Worm (Caenorhabditis elegans): ENCODE results near the gene srz-67.

ce11 chrII:3248043-3248718 is 11.2 kb upstream of the srz-67 start, which contains the start of the genes fbxc-50 and C17F4.2:
- TF ChIP-seq ztf-29 (GFP tag; IDR thresholded peaks at IDR 0.05) = no peak
- TF ChIP-seq flt-1 (GFP tag; IDR thresholded peaks at IDR 0.05) = no peak
- no peak for TF ChIP-seq ref-1 (GFP tag; conservative IDR thresholded peaks at IDR 0.05)
- TF ChIP-seq tab-1 (GFP tag; IDR thresholded peaks at IDR 0.05) = no peak
- no peak for TF ChIP-seq ztf-23 (GFP tag; IDR thresholded peaks at IDR 0.05)
- TF ChIP-seq med-1 (GFP tag; optimal IDR thresholded peaks at IDR 0.05; ENCODE audit: insufficient read depth) = no peak

Measured in whole organism, midembryonic.